1 fruit fly cellular context compared by ENCODE assay signal in genomic region chr3R:29069208-29070072, dm6.
A peak's percentile ranks its signal among the peaks of the same experiment; 100 is the strongest.
TF ChIP-seq lines count a peak whose summit lies in the region.

No protein-coding gene starts in this region.

TF ChIP-seq in whole organism, embryonic, 481 proteins besides CTCF, POLR2A, EP300 and RAD21 (continued from another document and continues in another):
- TF ChIP-seq crc (GFP tag; optimal IDR thresholded peaks at IDR 0.05; lab: Kevin White, UChicago) (no peak), Awh (GFP tag; IDR thresholded peaks at IDR 0.05; lab: Robert Waterston, UW) (no peak), gsb (GFP tag; IDR thresholded peaks at IDR 0.05; lab: Robert Waterston, UW) (no peak), Usf (GFP tag; optimal IDR thresholded peaks at IDR 0.05; lab: Kevin White, UChicago) (no peak), Opbp (GFP tag; IDR thresholded peaks at IDR 0.05; lab: Robert Waterston, UW; ENCODE audit: partially characterized antibody) (no peak), CG4328 (GFP tag; optimal IDR thresholded peaks at IDR 0.05; lab: Kevin White, UChicago) (no peak), CG3065 (GFP tag; optimal IDR thresholded peaks at IDR 0.05; lab: Kevin White, UChicago) (no peak), Max (GFP tag; optimal IDR thresholded peaks at IDR 0.05; lab: Kevin White, UChicago) (no peak), Bteb2 (GFP tag; optimal IDR thresholded peaks at IDR 0.05; lab: Kevin White, UChicago) (no peak), CG13424 (tag; optimal IDR thresholded peaks at IDR 0.05; lab: Kevin White, UChicago) (no peak), Abd-B (GFP tag; optimal IDR thresholded peaks at IDR 0.05; lab: Kevin White, UChicago) (no peak), zen2 (GFP tag; IDR thresholded peaks at IDR 0.05; lab: Robert Waterston, UW; ENCODE audit: partially characterized antibody) (no peak), CG13775 (GFP tag; optimal IDR thresholded peaks at IDR 0.05; lab: Kevin White, UChicago) (no peak), CG7372 (GFP tag; IDR thresholded peaks at IDR 0.05; lab: Robert Waterston, UW) (no peak), CG5180 (GFP tag; optimal IDR thresholded peaks at IDR 0.05; lab: Kevin White, UChicago) (no peak), hbn (GFP tag; IDR thresholded peaks at IDR 0.05; lab: Robert Waterston, UW; ENCODE audit: partially characterized antibody) (no peak), NC2α (GFP tag; optimal IDR thresholded peaks at IDR 0.05; lab: Kevin White, UChicago) (no peak), chinmo (GFP tag; IDR thresholded peaks at IDR 0.05; lab: Robert Waterston, UW; ENCODE audit: partially characterized antibody) (no peak), CG12219 (GFP tag; optimal IDR thresholded peaks at IDR 0.05; lab: Kevin White, UChicago) (no peak), da (GFP tag; optimal IDR thresholded peaks at IDR 0.05; lab: Kevin White, UChicago) (no peak), dan (GFP tag; IDR thresholded peaks at IDR 0.05; lab: Robert Waterston, UW) (no peak), CG11723 (GFP tag; optimal IDR thresholded peaks at IDR 0.05; lab: Kevin White, UChicago) (no peak), CG12391 (tag; optimal IDR thresholded peaks at IDR 0.05; lab: Kevin White, UChicago) (no peak), ind (GFP tag; optimal IDR thresholded peaks at IDR 0.05; lab: Kevin White, UChicago) (no peak), trh (GFP tag; optimal IDR thresholded peaks at IDR 0.05; lab: Kevin White, UChicago) (no peak), cad (GFP tag; optimal IDR thresholded peaks at IDR 0.05; lab: Kevin White, UChicago) (no peak), CkIIα-i1 (GFP tag; IDR thresholded peaks at IDR 0.05; lab: Robert Waterston, UW) (no peak), CG13624 (GFP tag; optimal IDR thresholded peaks at IDR 0.05; lab: Kevin White, UChicago) (no peak), pb (GFP tag; optimal IDR thresholded peaks at IDR 0.05; lab: Kevin White, UChicago) (no peak), CG6791 (GFP tag; IDR thresholded peaks at IDR 0.05; lab: Robert Waterston, UW; ENCODE audit: partially characterized antibody) (no peak), CG7963 (GFP tag; IDR thresholded peaks at IDR 0.05; lab: Robert Waterston, UW; ENCODE audit: partially characterized antibody) (no peak), tna (GFP tag; IDR thresholded peaks at IDR 0.05; lab: Robert Waterston, UW; ENCODE audit: partially characterized antibody) (no peak), CG18476 (GFP tag; optimal IDR thresholded peaks at IDR 0.05; lab: Kevin White, UChicago) (no peak), esg (GFP tag; conservative IDR thresholded peaks at IDR 0.05; lab: Robert Waterston, UW) (no peak), HLH3B (GFP tag; IDR thresholded peaks at IDR 0.05; lab: Robert Waterston, UW) (no peak), schlank (tag; optimal IDR thresholded peaks at IDR 0.05; lab: Kevin White, UChicago) (no peak), Ada2b (GFP tag; IDR thresholded peaks at IDR 0.05; lab: Robert Waterston, UW) (no peak), CG4360 (GFP tag; IDR thresholded peaks at IDR 0.05; lab: Robert Waterston, UW) (peak; percentile 91), CG32767 (GFP tag; IDR thresholded peaks at IDR 0.05; lab: Robert Waterston, UW) (0 out of 2 replicates have a peak, but pooled peaks have one; percentile 32), CG14441 (GFP tag; IDR thresholded peaks at IDR 0.05; lab: Robert Waterston, UW) (no peak), CG6175 (GFP tag; IDR thresholded peaks at IDR 0.05; lab: Robert Waterston, UW) (no peak), CG1024 (GFP tag; IDR thresholded peaks at IDR 0.05; lab: Robert Waterston, UW) (no peak), CG10209 (GFP tag; optimal IDR thresholded peaks at IDR 0.05; lab: Kevin White, UChicago) (no peak), Jarid2 (GFP tag; optimal IDR thresholded peaks at IDR 0.05; lab: Kevin White, UChicago) (no peak), CG1832 (GFP tag; optimal IDR thresholded peaks at IDR 0.05; lab: Kevin White, UChicago) (peak; percentile 30), knrl (GFP tag; IDR thresholded peaks at IDR 0.05; lab: Robert Waterston, UW; ENCODE audit: partially characterized antibody) (no peak), kay (GFP tag; optimal IDR thresholded peaks at IDR 0.05; lab: Kevin White, UChicago) (no peak), pfk (GFP tag; optimal IDR thresholded peaks at IDR 0.05; lab: Kevin White, UChicago) (peak; percentile 74), CG5953 (GFP tag; IDR thresholded peaks at IDR 0.05; lab: Robert Waterston, UW) (no peak), YL-1 (GFP tag; optimal IDR thresholded peaks at IDR 0.05; lab: Kevin White, UChicago) (no peak), CG4424 (GFP tag; optimal IDR thresholded peaks at IDR 0.05; lab: Kevin White, UChicago) (no peak), fd102C (GFP tag; optimal IDR thresholded peaks at IDR 0.05; lab: Kevin White, UChicago) (no peak), tll (GFP tag; optimal IDR thresholded peaks at IDR 0.05; lab: Kevin White, UChicago) (peak in 1 of 2 experiments; percentile 66), trem (tag; optimal IDR thresholded peaks at IDR 0.05; lab: Kevin White, UChicago) (peak; percentile 8), Sox100B (GFP tag; optimal IDR thresholded peaks at IDR 0.05; lab: Kevin White, UChicago) (no peak), mld (GFP tag; IDR thresholded peaks at IDR 0.05; lab: Robert Waterston, UW; ENCODE audit: partially characterized antibody) (no peak), NC2β (GFP tag; optimal IDR thresholded peaks at IDR 0.05; lab: Kevin White, UChicago) (no peak), D (optimal IDR thresholded peaks at IDR 0.05; lab: Kevin White, UChicago) (no peak), D (GFP tag; optimal IDR thresholded peaks at IDR 0.05; lab: Kevin White, UChicago) (no peak), Trl (optimal IDR thresholded peaks at IDR 0.05; lab: Kevin White, UChicago) (peak; percentile 32 to 35), Trl (GFP tag; optimal IDR thresholded peaks at IDR 0.05; lab: Kevin White, UChicago) (no peak), CG1529 (GFP tag; optimal IDR thresholded peaks at IDR 0.05; lab: Kevin White, UChicago) (no peak), CG14860 (GFP tag; IDR thresholded peaks at IDR 0.05; lab: Robert Waterston, UW; ENCODE audit: partially characterized antibody) (no peak), CG2129 (GFP tag; IDR thresholded peaks at IDR 0.05; lab: Robert Waterston, UW; ENCODE audit: partially characterized antibody) (no peak), zf30C (GFP tag; optimal IDR thresholded peaks at IDR 0.05; lab: Kevin White, UChicago) (no peak), lmd (GFP tag; IDR thresholded peaks at IDR 0.05; lab: Robert Waterston, UW) (no peak), CG30020 (tag; optimal IDR thresholded peaks at IDR 0.05; lab: Kevin White, UChicago) (no peak), pros (GFP tag; optimal IDR thresholded peaks at IDR 0.05; lab: Kevin White, UChicago) (peak; percentile 19), H15 (GFP tag; IDR thresholded peaks at IDR 0.05; lab: Robert Waterston, UW) (no peak), CG5245 (GFP tag; optimal IDR thresholded peaks at IDR 0.05; lab: Kevin White, UChicago) (no peak), bab2 (GFP tag; optimal IDR thresholded peaks at IDR 0.05; lab: Kevin White, UChicago) (no peak), HLH54F (GFP tag; optimal IDR thresholded peaks at IDR 0.05; lab: Kevin White, UChicago) (no peak), br (optimal IDR thresholded peaks at IDR 0.05; lab: Kevin White, UChicago) (no peak), ftz-f1 (GFP tag; optimal IDR thresholded peaks at IDR 0.05; lab: Kevin White, UChicago) (no peak), CG12155 (GFP tag; optimal IDR thresholded peaks at IDR 0.05; lab: Kevin White, UChicago) (no peak), toy (GFP tag; IDR thresholded peaks at IDR 0.05; lab: Robert Waterston, UW) (no peak), CG10959 (GFP tag; IDR thresholded peaks at IDR 0.05; lab: Robert Waterston, UW) (no peak), CG15269 (tag; optimal IDR thresholded peaks at IDR 0.05; lab: Kevin White, UChicago) (no peak), Hr51 (GFP tag; optimal IDR thresholded peaks at IDR 0.05; lab: Kevin White, UChicago) (peak in 1 of 2 experiments; percentile 35), lbe (GFP tag; optimal IDR thresholded peaks at IDR 0.05; lab: Kevin White, UChicago) (no peak), sr (GFP tag; IDR thresholded peaks at IDR 0.05; lab: Robert Waterston, UW) (no peak), CG10147 (GFP tag; optimal IDR thresholded peaks at IDR 0.05; lab: Kevin White, UChicago) (no peak), wdn (GFP tag; IDR thresholded peaks at IDR 0.05; lab: Robert Waterston, UW) (no peak), CG12942 (GFP tag; optimal IDR thresholded peaks at IDR 0.05; lab: Kevin White, UChicago) (no peak), Ets97D (GFP tag; optimal IDR thresholded peaks at IDR 0.05; lab: Kevin White, UChicago) (no peak), CG3407 (GFP tag; optimal IDR thresholded peaks at IDR 0.05; lab: Kevin White, UChicago) (peak; percentile 99), usp (GFP tag; optimal IDR thresholded peaks at IDR 0.05; lab: Kevin White, UChicago) (no peak), wor (GFP tag; IDR thresholded peaks at IDR 0.05; lab: Robert Waterston, UW) (no peak), CG2120 (GFP tag; optimal IDR thresholded peaks at IDR 0.05; lab: Kevin White, UChicago) (no peak), fru (optimal IDR thresholded peaks at IDR 0.05; lab: Kevin White, UChicago) (no peak), CG7357 (GFP tag; IDR thresholded peaks at IDR 0.05; lab: Robert Waterston, UW) (no peak), CG9932 (GFP tag; IDR thresholded peaks at IDR 0.05; lab: Robert Waterston, UW) (no peak), CG9609 (GFP tag; optimal IDR thresholded peaks at IDR 0.05; lab: Kevin White, UChicago) (no peak), nmo (GFP tag; optimal IDR thresholded peaks at IDR 0.05; lab: Kevin White, UChicago) (no peak), CG3995 (GFP tag; optimal IDR thresholded peaks at IDR 0.05; lab: Kevin White, UChicago) (no peak), CG14050 (GFP tag; IDR thresholded peaks at IDR 0.05; lab: Robert Waterston, UW) (no peak), gcm2 (GFP tag; optimal IDR thresholded peaks at IDR 0.05; lab: Kevin White, UChicago) (no peak), CG16863 (GFP tag; optimal IDR thresholded peaks at IDR 0.05; lab: Kevin White, UChicago) (no peak), ttk (GFP tag; IDR thresholded peaks at IDR 0.05; lab: Robert Waterston, UW) (no peak), CG14710 (tag; optimal IDR thresholded peaks at IDR 0.05; lab: Kevin White, UChicago) (no peak), CG7745 (tag; optimal IDR thresholded peaks at IDR 0.05; lab: Kevin White, UChicago) (no peak), Ets65A (GFP tag; lab: Kevin White, UChicago) (peak; percentile 77), CG14667 (GFP tag; IDR thresholded peaks at IDR 0.05; lab: Robert Waterston, UW) (no peak), CG10366 (GFP tag; IDR thresholded peaks at IDR 0.05; lab: Robert Waterston, UW) (0 out of 2 replicates have a peak, but pooled peaks have one; percentile 0), Spps (tag; optimal IDR thresholded peaks at IDR 0.05; lab: Kevin White, UChicago) (no peak), CG43689 (GFP tag; IDR thresholded peaks at IDR 0.05; lab: Robert Waterston, UW) (no peak), NK7.1 (GFP tag; optimal IDR thresholded peaks at IDR 0.05; lab: Kevin White, UChicago) (no peak), Med (GFP tag; lab: Kevin White, UChicago) (peak; percentile 24), zfh2 (GFP tag; optimal IDR thresholded peaks at IDR 0.05; lab: Kevin White, UChicago) (no peak), en (GFP tag; optimal IDR thresholded peaks at IDR 0.05; lab: Kevin White, UChicago) (no peak), gem (tag; optimal IDR thresholded peaks at IDR 0.05; lab: Kevin White, UChicago) (no peak), eve (GFP tag; optimal IDR thresholded peaks at IDR 0.05; lab: Kevin White, UChicago) (no peak), ssp (GFP tag; IDR thresholded peaks at IDR 0.05; lab: Robert Waterston, UW) (no peak), CG9876 (GFP tag; optimal IDR thresholded peaks at IDR 0.05; lab: Kevin White, UChicago) (no peak), CG13296 (GFP tag; optimal IDR thresholded peaks at IDR 0.05; lab: Kevin White, UChicago) (no peak), sqz (GFP tag; optimal IDR thresholded peaks at IDR 0.05; lab: Kevin White, UChicago) (peak; percentile 44), CG15479 (GFP tag; optimal IDR thresholded peaks at IDR 0.05; lab: Kevin White, UChicago) (peak; percentile 0), sens (GFP tag; lab: Kevin White, UChicago) (no peak), HLH4C (GFP tag; IDR thresholded peaks at IDR 0.05; lab: Robert Waterston, UW; ENCODE audit: partially characterized antibody) (no peak), grn (GFP tag; optimal IDR thresholded peaks at IDR 0.05; lab: Kevin White, UChicago) (no peak), gcm (GFP tag; optimal IDR thresholded peaks at IDR 0.05; lab: Kevin White, UChicago) (no peak), unc-4 (GFP tag; IDR thresholded peaks at IDR 0.05; lab: Robert Waterston, UW; ENCODE audit: partially characterized antibody) (no peak), CG12299 (tag; optimal IDR thresholded peaks at IDR 0.05; lab: Kevin White, UChicago) (no peak), cg (GFP tag; optimal IDR thresholded peaks at IDR 0.05; lab: Kevin White, UChicago) (peak; percentile 75), ewg (GFP tag; optimal IDR thresholded peaks at IDR 0.05; lab: Kevin White, UChicago) (peak; percentile 38), Rx (GFP tag; IDR thresholded peaks at IDR 0.05; lab: Robert Waterston, UW) (no peak), tio (GFP tag; optimal IDR thresholded peaks at IDR 0.05; lab: Kevin White, UChicago) (no peak), CG15601 (tag; optimal IDR thresholded peaks at IDR 0.05; lab: Kevin White, UChicago) (no peak), chm (GFP tag; IDR thresholded peaks at IDR 0.05; lab: Robert Waterston, UW) (0 out of 2 replicates have a peak, but pooled peaks have one; percentile 10), fd64A (GFP tag; optimal IDR thresholded peaks at IDR 0.05; lab: Kevin White, UChicago) (no peak), scrt (GFP tag; optimal IDR thresholded peaks at IDR 0.05; lab: Kevin White, UChicago) (no peak), CG1792 (GFP tag; optimal IDR thresholded peaks at IDR 0.05; lab: Kevin White, UChicago) (no peak), Hey (tag; optimal IDR thresholded peaks at IDR 0.05; lab: Kevin White, UChicago) (no peak), ham (GFP tag; IDR thresholded peaks at IDR 0.05; lab: Robert Waterston, UW) (no peak), emc (GFP tag; optimal IDR thresholded peaks at IDR 0.05; lab: Kevin White, UChicago) (no peak), CG11398 (GFP tag; optimal IDR thresholded peaks at IDR 0.05; lab: Kevin White, UChicago) (no peak), CG14965 (GFP tag; optimal IDR thresholded peaks at IDR 0.05; lab: Kevin White, UChicago; ENCODE audit: borderline replicate concordance) (no peak), CG6689 (GFP tag; IDR thresholded peaks at IDR 0.05; lab: Robert Waterston, UW) (no peak), E2f1 (GFP tag; IDR thresholded peaks at IDR 0.05; lab: Robert Waterston, UW) (no peak)
